Worm (Caenorhabditis elegans) whole organism, midembryonic: Measurements from ENCODE around the gene mrpl-21.

ENCODE experiments used
- T22C8.4 ChIP-seq: fragments of 200-800 bp; sonication (Bioruptor generic); IDR thresholded peaks from 2 replicates; pipeline ENCODE4 v1.3.6; 2022; ENCODE audit warnings: missing genetic modification characterization, missing compliant biosample characterization
- cog-1 ChIP-seq: sonication (generic microtip); optimal IDR thresholded peaks from 2 replicates; lab custom pipeline; 2016; ENCODE audit warnings: missing genetic modification characterization, missing compliant biosample characterization
- flt-1 ChIP-seq: fragments of 200-800 bp; sonication (Bioruptor generic); IDR thresholded peaks from 2 replicates; pipeline ENCODE4 v1.3.6; 2022; ENCODE audit warnings: missing genetic modification characterization, missing compliant biosample characterization
- klf-2 ChIP-seq: fragments of 200-800 bp; sonication (Bioruptor generic); conservative IDR thresholded peaks from 2 replicates; pipeline ENCODE4 v1.3.6; 2022; ENCODE audit warnings: missing genetic modification reagents, missing genetic modification characterization, missing compliant biosample characterization
- med-1 ChIP-seq: sonication (generic microtip); optimal IDR thresholded peaks from 2 replicates; lab custom pipeline; 2017; ENCODE audit warnings: missing genetic modification characterization, mild to moderate bottlenecking, missing compliant biosample characterization, antibody characterized with exemption, missing genetic modification reagents; ENCODE audit not compliant: insufficient read depth
- ref-1 ChIP-seq: fragments of 200-800 bp; sonication (Bioruptor generic); conservative IDR thresholded peaks from 2 replicates; pipeline ENCODE4 v1.3.6; 2022; ENCODE audit warnings: missing genetic modification reagents, missing genetic modification characterization, missing compliant biosample characterization
- tab-1 ChIP-seq: fragments of 200-800 bp; sonication (Bioruptor generic); IDR thresholded peaks from 2 replicates; pipeline ENCODE4 v1.3.6; 2022; ENCODE audit warnings: missing genetic modification characterization, missing compliant biosample characterization
- ztf-23 ChIP-seq: fragments of 200-800 bp; sonication (Bioruptor generic); IDR thresholded peaks from 2 replicates; pipeline ENCODE4 v1.3.6; 2022; ENCODE audit warnings: missing genetic modification reagents, missing genetic modification characterization, missing compliant biosample characterization
- ztf-29 ChIP-seq: fragments of 200-800 bp; sonication (Bioruptor generic); IDR thresholded peaks from 2 replicates; pipeline ENCODE4 v1.3.6; 2022; ENCODE audit warnings: missing genetic modification reagents, missing genetic modification characterization, missing compliant biosample characterization

The mrpl-21 gene

ce11 chrIII:4265892-4266291 is 22.5 kb upstream of the mrpl-21 start:
- TF ChIP-seq klf-2 (GFP tag; lab: Robert Waterston, UW) (no peak), cog-1 (tag; lab: Kevin White, UChicago) (no peak), med-1 (no peak), tab-1 (no peak), ztf-29 (GFP tag; lab: Robert Waterston, UW) (no peak), ref-1 (no peak), T22C8.4 (GFP tag; lab: Robert Waterston, UW) (no peak)

- no peak for TF ChIP-seq flt-1 (GFP tag; lab: Robert Waterston, UW)
- no peak for TF ChIP-seq ztf-23 (GFP tag; lab: Robert Waterston, UW)
- no peak for TF ChIP-seq ztf-29 (GFP tag; lab: Robert Waterston, UW)
- no peak for TF ChIP-seq T22C8.4 (GFP tag; lab: Robert Waterston, UW)
- TF ChIP-seq med-1: no peak
- no peak for TF ChIP-seq tab-1
- no peak for TF ChIP-seq cog-1 (tag; lab: Kevin White, UChicago)
- no peak for TF ChIP-seq klf-2 (GFP tag; lab: Robert Waterston, UW)
- TF ChIP-seq ref-1: no peak
These were observed 19.7 kb upstream of the mrpl-21 start, which contains the start of gene T08A11.1 for ce11 chrIII:4263048-4263447. TSS of gene T08A11.1 (minus strand) at chrIII:4263148.

ce11 chrIII:4257896-4258295 is 14.5 kb upstream of the mrpl-21 start:
- TF ChIP-seq T22C8.4 (GFP tag; lab: Robert Waterston, UW) (no peak), cog-1 (tag; lab: Kevin White, UChicago) (no peak)

ce11 chrIII:4247571-4247970 is 4.2 kb upstream of the mrpl-21 start, which contains the start of gene Y44F5A.1:
TSS of gene Y44F5A.1 (minus strand) at chrIII:4247671.
- no peak for TF ChIP-seq ztf-29 (GFP tag; lab: Robert Waterston, UW)
- no peak for TF ChIP-seq T22C8.4 (GFP tag; lab: Robert Waterston, UW)
- no peak for TF ChIP-seq cog-1 (tag; lab: Kevin White, UChicago)
- TF ChIP-seq ztf-23 (GFP tag; lab: Robert Waterston, UW): no peak
- TF ChIP-seq ref-1: no peak
- TF ChIP-seq med-1: no peak
- no peak for TF ChIP-seq klf-2 (GFP tag; lab: Robert Waterston, UW)
- TF ChIP-seq flt-1 (GFP tag; lab: Robert Waterston, UW): no peak
- TF ChIP-seq tab-1: no peak

ce11 chrIII:4244285-4244684 is 924 bp upstream of the mrpl-21 start, which contains the start of gene zhit-2:
TSS of gene zhit-2 (minus strand) at chrIII:4244385.
- no peak for TF ChIP-seq T22C8.4 (GFP tag; lab: Robert Waterston, UW)
- no peak for TF ChIP-seq tab-1
- no peak for TF ChIP-seq ztf-29 (GFP tag; lab: Robert Waterston, UW)
- TF ChIP-seq klf-2 (GFP tag; lab: Robert Waterston, UW): no peak
- no peak for TF ChIP-seq cog-1 (tag; lab: Kevin White, UChicago)
- TF ChIP-seq med-1: no peak
- no peak for TF ChIP-seq ztf-23 (GFP tag; lab: Robert Waterston, UW)
- no peak for TF ChIP-seq ref-1
- TF ChIP-seq flt-1 (GFP tag; lab: Robert Waterston, UW): no peak

ce11 chrIII:4242225-4242862 is 1.0 kb downstream of the mrpl-21 start, which contains the start of gene F43C1.7:
TSS of gene F43C1.7 (minus strand) at chrIII:4242575.
- TF ChIP-seq flt-1 (GFP tag; lab: Robert Waterston, UW) (no peak), tab-1 (no peak), ztf-29 (GFP tag; lab: Robert Waterston, UW) (no peak), ztf-23 (GFP tag; lab: Robert Waterston, UW) (no peak), ref-1 (no peak)

- no peak for TF ChIP-seq flt-1 (GFP tag; lab: Robert Waterston, UW)
- TF ChIP-seq ref-1: no peak
- no peak for TF ChIP-seq klf-2 (GFP tag; lab: Robert Waterston, UW)
- TF ChIP-seq T22C8.4 (GFP tag; lab: Robert Waterston, UW): no peak
- no peak for TF ChIP-seq cog-1 (tag; lab: Kevin White, UChicago)
- TF ChIP-seq med-1: no peak
- TF ChIP-seq ztf-23 (GFP tag; lab: Robert Waterston, UW): no peak
- no peak for TF ChIP-seq tab-1
- TF ChIP-seq ztf-29 (GFP tag; lab: Robert Waterston, UW): no peak
These were observed 2.2 kb downstream of the mrpl-21 start for ce11 chrIII:4241181-4241580.

ce11 chrIII:4240126-4240525 is 3.2 kb downstream of the mrpl-21 start:
- no peak for TF ChIP-seq cog-1 (tag; lab: Kevin White, UChicago)
- no peak for TF ChIP-seq T22C8.4 (GFP tag; lab: Robert Waterston, UW)
- TF ChIP-seq med-1: no peak
- no peak for TF ChIP-seq flt-1 (GFP tag; lab: Robert Waterston, UW)
- TF ChIP-seq ref-1: no peak
- TF ChIP-seq ztf-29 (GFP tag; lab: Robert Waterston, UW): no peak
- TF ChIP-seq ztf-23 (GFP tag; lab: Robert Waterston, UW): no peak
- no peak for TF ChIP-seq tab-1
- TF ChIP-seq klf-2 (GFP tag; lab: Robert Waterston, UW): no peak

ce11 chrIII:4237660-4238059 is 5.7 kb downstream of the mrpl-21 start:
- no peak for TF ChIP-seq klf-2 (GFP tag; lab: Robert Waterston, UW)
- TF ChIP-seq ztf-23 (GFP tag; lab: Robert Waterston, UW): 0 out of 2 replicates have a peak, but pooled peaks have one; percentile 36
- no peak for TF ChIP-seq T22C8.4 (GFP tag; lab: Robert Waterston, UW)
- 0 out of 2 replicates have a peak, but pooled peaks have one; percentile 44 for TF ChIP-seq flt-1 (GFP tag; lab: Robert Waterston, UW)
- TF ChIP-seq cog-1 (tag; lab: Kevin White, UChicago): peak; percentile 89

- TF ChIP-seq med-1: no peak
- TF ChIP-seq ztf-23 (GFP tag; lab: Robert Waterston, UW): no peak
- no peak for TF ChIP-seq T22C8.4 (GFP tag; lab: Robert Waterston, UW)
- TF ChIP-seq ref-1: no peak
- no peak for TF ChIP-seq klf-2 (GFP tag; lab: Robert Waterston, UW)
- no peak for TF ChIP-seq ztf-29 (GFP tag; lab: Robert Waterston, UW)
- TF ChIP-seq tab-1: no peak
- TF ChIP-seq flt-1 (GFP tag; lab: Robert Waterston, UW): no peak
- TF ChIP-seq cog-1 (tag; lab: Kevin White, UChicago): no peak
These were observed 7.2 kb downstream of the mrpl-21 start for ce11 chrIII:4236178-4236577.
